Worm (Caenorhabditis elegans) whole organism, L1 larva: ENCODE results near the gene srlf-9.
A peak's percentile ranks its signal among the peaks of the same experiment; 100 is the strongest.

Experiments used
- C04F5.9 ChIP-seq: sonication (generic microtip); optimal IDR thresholded peaks from 2 replicates; lab custom pipeline; 2016; ENCODE audit warnings: missing genetic modification characterization, missing compliant biosample characterization
- C16A3.4 ChIP-seq: fragments of 150-350 bp; optimal IDR thresholded peaks from 2 replicates; lab custom pipeline; 2014; ENCODE audit warnings: missing biosample characterization, missing genetic modification characterization
- F16B12.6 ChIP-seq: fragments of 150-350 bp; optimal IDR thresholded peaks from 2 replicates; lab custom pipeline; 2014; ENCODE audit warnings: missing biosample characterization, missing genetic modification characterization
- aha-1 ChIP-seq: fragments of 150-350 bp; optimal IDR thresholded peaks from 2 replicates; lab custom pipeline; 2014; ENCODE audit warnings: missing biosample characterization, missing genetic modification characterization
- alr-1 ChIP-seq: fragments of 200-800 bp; sonication (Bioruptor generic); optimal IDR thresholded peaks from 2 replicates; lab custom pipeline; 2018; ENCODE audit warnings: borderline replicate concordance, mild to moderate bottlenecking, missing genetic modification characterization, missing compliant biosample characterization
- ama-1 ChIP-seq: fragments of 150-350 bp; optimal IDR thresholded peaks from 2 replicates; lab custom pipeline; 2014
- blmp-1 ChIP-seq: fragments of 150-350 bp; optimal IDR thresholded peaks from 2 replicates; lab custom pipeline; 2014; ENCODE audit warnings: missing biosample characterization, missing genetic modification characterization
- ceh-8 ChIP-seq: fragments of 200-800 bp; sonication (Bioruptor generic); optimal IDR thresholded peaks from 2 replicates; lab custom pipeline; 2018; ENCODE audit warnings: mild to moderate bottlenecking, missing genetic modification characterization, moderate library complexity, missing compliant biosample characterization
- ceh-82 ChIP-seq, 3 experiments: fragments of 150-350 bp in 1 of 3; sonication (generic microtip) in 2 of 3; optimal IDR thresholded peaks; 2 replicates each; lab custom pipeline; 2014 to 2017; ENCODE audit warnings: missing biosample characterization in 3 of 3, missing genetic modification characterization in 3 of 3
- ceh-90 ChIP-seq: sonication (generic microtip); optimal IDR thresholded peaks from 2 replicates; lab custom pipeline; 2016; ENCODE audit warnings: missing genetic modification characterization, missing compliant biosample characterization
- ces-1 ChIP-seq: fragments of 150-350 bp; optimal IDR thresholded peaks from 2 replicates; lab custom pipeline; 2014; ENCODE audit warnings: missing biosample characterization, missing genetic modification reagents, missing genetic modification characterization
- dpl-1 ChIP-seq, 3 experiments: fragments of 150-350 bp in 2 of 3; sonication (generic microtip) in 1 of 3; optimal IDR thresholded peaks; 2 replicates each; lab custom pipeline; 2014 to 2017; ENCODE audit warnings: missing biosample characterization in 3 of 3, missing genetic modification characterization in 3 of 3, missing genetic modification reagents in 3 of 3
- efl-1 ChIP-seq, 4 experiments: fragments of 150-350 bp; optimal IDR thresholded peaks in 3 of 4; peaks in 1 of 4; 1 replicate in 1 of 4; 2 replicates in 3 of 4; lab custom pipeline; 2014; ENCODE audit warnings: missing biosample characterization in 2 of 4, missing genetic modification characterization in 2 of 4, missing genetic modification reagents in 2 of 4
- egl-13 ChIP-seq: sonication (generic microtip); optimal IDR thresholded peaks from 2 replicates; lab custom pipeline; 2016; ENCODE audit warnings: missing genotype, missing genetic modification reagents, missing genetic modification characterization, missing compliant biosample characterization
- elt-3 ChIP-seq, 6 experiments: fragments of 150-350 bp in 1 of 6; sonication (generic microtip); optimal IDR thresholded peaks; 2 replicates each; lab custom pipeline; 2017 to 2018; ENCODE audit warnings: missing biosample characterization in 6 of 6, missing genetic modification characterization in 6 of 6, inconsistent platforms in 1 of 6
- ets-5 ChIP-seq: fragments of 200-800 bp; sonication (Bioruptor generic); IDR thresholded peaks from 2 replicates; pipeline ENCODE4 v1.3.6; 2022; ENCODE audit warnings: missing genetic modification characterization, missing compliant biosample characterization
- fkh-10 ChIP-seq: sonication (generic microtip); optimal IDR thresholded peaks from 2 replicates; lab custom pipeline; 2017; ENCODE audit warnings: missing biosample characterization, missing genetic modification reagents, missing genetic modification characterization
- fkh-8 ChIP-seq: sonication (generic microtip); optimal IDR thresholded peaks from 2 replicates; lab custom pipeline; 2016; ENCODE audit warnings: mild to moderate bottlenecking, missing genetic modification characterization, missing compliant biosample characterization
- fos-1 ChIP-seq: fragments of 150-350 bp; optimal IDR thresholded peaks from 2 replicates; lab custom pipeline; 2014; ENCODE audit warnings: missing biosample characterization, missing genetic modification characterization
- hlh-4 ChIP-seq: sonication (generic microtip); optimal IDR thresholded peaks from 2 replicates; lab custom pipeline; 2016; ENCODE audit warnings: mild to moderate bottlenecking, missing genetic modification characterization, missing compliant biosample characterization
- irx-1 ChIP-seq: sonication (generic microtip); optimal IDR thresholded peaks from 2 replicates; lab custom pipeline; 2016; ENCODE audit warnings: missing genetic modification characterization, missing compliant biosample characterization
- lin-13 ChIP-seq: fragments of 150-350 bp; optimal IDR thresholded peaks from 2 replicates; lab custom pipeline; 2014; ENCODE audit warnings: missing biosample characterization, missing genetic modification reagents, missing genetic modification characterization
- lin-14 ChIP-seq: fragments of 200-800 bp; sonication (Bioruptor generic); optimal IDR thresholded peaks from 2 replicates; lab custom pipeline; 2018; ENCODE audit warnings: mild to moderate bottlenecking, missing genetic modification characterization, moderate library complexity, missing compliant biosample characterization
- lin-15B ChIP-seq: fragments of 150-350 bp; sonication (generic microtip); optimal IDR thresholded peaks from 3 replicates; lab custom pipeline; 2014; ENCODE audit warnings: missing biosample characterization, missing genetic modification characterization
- lin-35 ChIP-seq, 2 experiments: fragments of 150-350 bp; optimal IDR thresholded peaks; 2 replicates each; lab custom pipeline; 2014; ENCODE audit warnings: missing biosample characterization in 2 of 2, missing genetic modification characterization in 2 of 2, missing genetic modification reagents in 2 of 2
- lir-3 ChIP-seq: sonication (generic microtip); optimal IDR thresholded peaks from 2 replicates; lab custom pipeline; 2016; ENCODE audit warnings: mild to moderate bottlenecking, missing genetic modification characterization, moderate library complexity, missing compliant biosample characterization; ENCODE audit not compliant: poor library complexity
- lsy-2 ChIP-seq, 2 experiments: fragments of 150-350 bp; optimal IDR thresholded peaks; 2 replicates each; lab custom pipeline; 2014; ENCODE audit warnings: missing biosample characterization in 2 of 2, missing genetic modification characterization in 2 of 2
- mab-9 ChIP-seq: fragments of 200-800 bp; sonication (Bioruptor generic); IDR thresholded peaks from 2 replicates; pipeline ENCODE4 v1.3.6; 2022; ENCODE audit warnings: missing genetic modification reagents, missing genetic modification characterization, missing compliant biosample characterization
- mep-1 ChIP-seq: fragments of 150-350 bp; optimal IDR thresholded peaks from 2 replicates; lab custom pipeline; 2014; ENCODE audit warnings: missing biosample characterization, missing genetic modification characterization
- nhr-19 ChIP-seq: fragments of 200-800 bp; sonication (Bioruptor generic); conservative IDR thresholded peaks from 2 replicates; pipeline ENCODE4 v1.3.6; 2022; ENCODE audit warnings: missing genetic modification characterization, missing compliant biosample characterization
- nhr-20 ChIP-seq: sonication (generic microtip); optimal IDR thresholded peaks from 2 replicates; lab custom pipeline; 2016; ENCODE audit warnings: mild to moderate bottlenecking, missing genetic modification characterization, missing compliant biosample characterization
- nhr-47 ChIP-seq: sonication (generic microtip); optimal IDR thresholded peaks from 2 replicates; lab custom pipeline; 2016; ENCODE audit warnings: mild to moderate bottlenecking, missing genetic modification characterization, moderate library complexity, missing compliant biosample characterization
- nhr-71 ChIP-seq: sonication (generic microtip); optimal IDR thresholded peaks from 2 replicates; lab custom pipeline; 2016; ENCODE audit warnings: mild to moderate bottlenecking, missing genetic modification characterization, moderate library complexity, missing compliant biosample characterization
- nhr-76 ChIP-seq: sonication (generic microtip); optimal IDR thresholded peaks from 2 replicates; lab custom pipeline; 2017; ENCODE audit warnings: missing biosample characterization, missing genetic modification characterization
- nhr-77 ChIP-seq: fragments of 150-350 bp; optimal IDR thresholded peaks from 2 replicates; lab custom pipeline; 2014; ENCODE audit warnings: missing biosample characterization, missing genetic modification characterization
- nhr-85 ChIP-seq: sonication (generic microtip); peaks from one replicate; lab custom pipeline; 2016; ENCODE audit warnings: missing genetic modification characterization, inconsistent platforms, missing compliant biosample characterization
- pax-3 ChIP-seq: fragments of 200-800 bp; sonication (Bioruptor generic); optimal IDR thresholded peaks from 2 replicates; lab custom pipeline; 2018; ENCODE audit warnings: mild to moderate bottlenecking, missing genetic modification characterization, moderate library complexity, missing compliant biosample characterization
- rnt-1 ChIP-seq: sonication (generic microtip); optimal IDR thresholded peaks from 2 replicates; lab custom pipeline; 2016; ENCODE audit warnings: mild to moderate bottlenecking, missing genetic modification characterization, moderate library complexity, missing compliant biosample characterization
- skn-1 ChIP-seq: fragments of 150-350 bp; optimal IDR thresholded peaks from 2 replicates; lab custom pipeline; 2014; ENCODE audit warnings: missing biosample characterization, missing genetic modification characterization
- snu-23 ChIP-seq: sonication (generic microtip); optimal IDR thresholded peaks from 2 replicates; lab custom pipeline; 2016; ENCODE audit warnings: missing genetic modification characterization, missing compliant biosample characterization
- sox-4 ChIP-seq: sonication (generic microtip); optimal IDR thresholded peaks from 2 replicates; lab custom pipeline; 2016; ENCODE audit warnings: missing genetic modification characterization, missing compliant biosample characterization
- sptf-1 ChIP-seq: fragments of 150-350 bp; optimal IDR thresholded peaks from 2 replicates; lab custom pipeline; 2014; ENCODE audit warnings: missing biosample characterization, missing genetic modification characterization
- swsn-7 ChIP-seq: sonication (generic microtip); optimal IDR thresholded peaks from 2 replicates; lab custom pipeline; 2016; ENCODE audit warnings: missing genetic modification characterization, missing compliant biosample characterization
- tbx-2 ChIP-seq: sonication (generic microtip); optimal IDR thresholded peaks from 2 replicates; lab custom pipeline; 2016; ENCODE audit warnings: missing genetic modification characterization, missing compliant biosample characterization
- tlp-1 ChIP-seq: fragments of 150-350 bp; optimal IDR thresholded peaks from 2 replicates; lab custom pipeline; 2014; ENCODE audit warnings: missing biosample characterization, missing genetic modification characterization
- unc-130 ChIP-seq: fragments of 150-350 bp; optimal IDR thresholded peaks from 2 replicates; lab custom pipeline; 2017; ENCODE audit warnings: missing biosample characterization, missing genetic modification characterization, inconsistent platforms
- unc-62 ChIP-seq: fragments of 150-350 bp; optimal IDR thresholded peaks from 2 replicates; lab custom pipeline; 2014; ENCODE audit warnings: missing biosample characterization, missing genetic modification reagents, missing genetic modification characterization
- unc-86 ChIP-seq: sonication (generic microtip); optimal IDR thresholded peaks from 2 replicates; lab custom pipeline; 2016; ENCODE audit warnings: missing genetic modification characterization, missing compliant biosample characterization
- vab-15 ChIP-seq: sonication (generic microtip); optimal IDR thresholded peaks from 2 replicates; lab custom pipeline; 2017; ENCODE audit warnings: missing genotype, mild to moderate bottlenecking, missing genetic modification characterization, missing compliant biosample characterization
- ztf-11 ChIP-seq, 2 experiments: sonication (generic microtip); optimal IDR thresholded peaks; 2 replicates each; lab custom pipeline; 2016 to 2017; ENCODE audit warnings: missing genetic modification characterization in 2 of 2, missing biosample characterization in 1 of 2, missing compliant biosample characterization in 1 of 2

Gene srlf-9

ce11 chrIII:13426036-13426435 is 24.5 kb upstream of the srlf-9 start, which contains the start of gene cope-1 (continued):
- TF ChIP-seq lin-35 (GFP tag; optimal IDR thresholded peaks at IDR 0.05; lab: Kevin White, UChicago) (peak; percentile 49 to 55), hlh-4 (tag; lab: Kevin White, UChicago) (no peak), snu-23 (peak; percentile 44), mep-1 (peak; percentile 32), ceh-82 (tag; optimal IDR thresholded peaks at IDR 0.05; lab: Kevin White, UChicago) (peak in 1 of 3 experiments; percentile 14), efl-1 (optimal IDR thresholded peaks at IDR 0.05; lab: Kevin White, UChicago) (peak; percentile 27 to 54), efl-1 (GFP tag; optimal IDR thresholded peaks at IDR 0.05 in 1 of 2; lab: Kevin White, UChicago) (peak; percentile 61 to 92), vab-15 (tag; lab: Kevin White, UChicago) (no peak), aha-1 (no peak), ces-1 (GFP tag; lab: Kevin White, UChicago) (no peak), unc-86 (tag; lab: Kevin White, UChicago) (no peak), nhr-76 (tag; lab: Kevin White, UChicago) (no peak), dpl-1 (GFP tag; optimal IDR thresholded peaks at IDR 0.05; lab: Kevin White, UChicago) (peak; percentile 27 to 61 (median 53))

ce11 chrIII:13423414-13423813 is 21.8 kb upstream of the srlf-9 start, which contains the start of gene exo-1:
Gene exo-1, plus strand, starts transcription at chrIII:13423514.
- TF ChIP-seq vab-15 (tag; lab: Kevin White, UChicago) (peak; percentile 26), lin-15B (tag; lab: Kevin White, UChicago) (peak; percentile 53), skn-1 (tag; lab: Kevin White, UChicago) (peak; percentile 56), F16B12.6 (peak; percentile 65), unc-130 (tag; lab: Kevin White, UChicago) (peak; percentile 77), mab-9 (no peak), swsn-7 (no peak), lin-35 (GFP tag; optimal IDR thresholded peaks at IDR 0.05; lab: Kevin White, UChicago) (peak; percentile 83 to 98), unc-62 (GFP tag; lab: Kevin White, UChicago) (no peak), tlp-1 (tag; lab: Kevin White, UChicago) (no peak), nhr-85 (tag; lab: Kevin White, UChicago) (peak; percentile 71), irx-1 (tag; lab: Kevin White, UChicago) (no peak), rnt-1 (tag; lab: Kevin White, UChicago) (peak; percentile 50), nhr-47 (tag; lab: Kevin White, UChicago) (peak; percentile 49), ama-1 (no peak), ztf-11 (tag; optimal IDR thresholded peaks at IDR 0.05; lab: Kevin White, UChicago) (peak in 1 of 2 experiments; percentile 35), egl-13 (tag; lab: Kevin White, UChicago) (no peak), sptf-1 (tag; lab: Kevin White, UChicago) (no peak), lir-3 (peak; percentile 50), dpl-1 (GFP tag; optimal IDR thresholded peaks at IDR 0.05; lab: Kevin White, UChicago) (peak; percentile 86 to 91 (median 90)), blmp-1 (tag; lab: Kevin White, UChicago) (peak; percentile 82), nhr-77 (tag; lab: Kevin White, UChicago) (peak; percentile 65), fkh-8 (tag; lab: Kevin White, UChicago) (peak; percentile 7), C16A3.4 (peak; percentile 95), lsy-2 (tag; optimal IDR thresholded peaks at IDR 0.05; lab: Kevin White, UChicago) (peak; percentile 40 to 89), pax-3 (peak; percentile 2), tbx-2 (tag; lab: Kevin White, UChicago) (peak; percentile 2), ceh-8 (no peak), ets-5 (no peak), ces-1 (GFP tag; lab: Kevin White, UChicago) (no peak), ceh-90 (tag; lab: Kevin White, UChicago) (no peak), nhr-71 (peak; percentile 61), elt-3 (tag; optimal IDR thresholded peaks at IDR 0.05; lab: Kevin White, UChicago) (peak in 3 of 6 experiments; percentile 40 to 89 (median 45)), nhr-76 (tag; lab: Kevin White, UChicago) (no peak), nhr-20 (tag; lab: Kevin White, UChicago) (peak; percentile 43), nhr-19 (no peak), snu-23 (peak; percentile 63), lin-14 (GFP tag; lab: Kevin White, UChicago) (no peak), mep-1 (peak; percentile 10), lin-13 (GFP tag; lab: Kevin White, UChicago) (peak; percentile 58), fos-1 (tag; lab: Kevin White, UChicago) (peak; percentile 2), ceh-82 (tag; optimal IDR thresholded peaks at IDR 0.05; lab: Kevin White, UChicago) (peak in 1 of 3 experiments; percentile 37), fkh-10 (GFP tag; lab: Kevin White, UChicago) (no peak), alr-1 (tag; lab: Kevin White, UChicago) (no peak), sox-4 (tag; lab: Kevin White, UChicago) (no peak), C04F5.9 (tag; lab: Kevin White, UChicago) (no peak)
